Worm (Caenorhabditis elegans) whole organism, L3 larva: ENCODE data around the gene mrpl-36.

Source experiments
- ZK546.5 ChIP-seq: sonication (generic microtip); optimal IDR thresholded peaks from 2 replicates; lab custom pipeline; 2017; ENCODE audit warnings: missing biosample characterization, missing genetic modification characterization
- egl-27 ChIP-seq: sonication (generic microtip); optimal IDR thresholded peaks from 4 replicates; lab custom pipeline; 2017; ENCODE audit warnings: missing biosample characterization, missing genetic modification reagents, missing genetic modification characterization
- jun-1 ChIP-seq: fragments of 150-350 bp; optimal IDR thresholded peaks from 2 replicates; lab custom pipeline; 2014; ENCODE audit warnings: missing biosample characterization, missing genetic modification reagents, missing genetic modification characterization
- lin-15B ChIP-seq: fragments of 150-350 bp; optimal IDR thresholded peaks from 2 replicates; lab custom pipeline; 2014; ENCODE audit warnings: missing biosample characterization, missing genetic modification characterization
- lin-39 ChIP-seq: fragments of 150-350 bp; optimal IDR thresholded peaks from 2 replicates; lab custom pipeline; 2018; ENCODE audit warnings: missing biosample characterization, missing genetic modification reagents, missing genetic modification characterization
- nhr-25 ChIP-seq: sonication (generic microtip); optimal IDR thresholded peaks from 2 replicates; lab custom pipeline; 2017; ENCODE audit warnings: missing biosample characterization, missing genetic modification characterization
- nhr-67 ChIP-seq: fragments of 150-350 bp; optimal IDR thresholded peaks from 2 replicates; lab custom pipeline; 2014; ENCODE audit warnings: missing biosample characterization, missing genetic modification characterization
- nhr-77 ChIP-seq: fragments of 150-350 bp; optimal IDR thresholded peaks from 2 replicates; lab custom pipeline; 2014; ENCODE audit warnings: missing biosample characterization, missing genetic modification characterization
- pha-4 ChIP-seq: fragments of 150-350 bp; optimal IDR thresholded peaks from 2 replicates; lab custom pipeline; 2014; ENCODE audit warnings: missing biosample characterization, missing genetic modification reagents, missing genetic modification characterization
- sea-2 ChIP-seq: fragments of 150-350 bp; sonication (generic microtip); optimal IDR thresholded peaks from 4 replicates; lab custom pipeline; 2014; ENCODE audit warnings: missing biosample characterization, missing genetic modification reagents, missing genetic modification characterization
- skn-1 ChIP-seq: fragments of 150-350 bp; optimal IDR thresholded peaks from 2 replicates; lab custom pipeline; 2014; ENCODE audit warnings: missing biosample characterization, missing genetic modification characterization
- unc-62 ChIP-seq: fragments of 150-350 bp; sonication (generic microtip); optimal IDR thresholded peaks from 4 replicates; lab custom pipeline; 2014; ENCODE audit warnings: missing biosample characterization, missing genetic modification reagents, missing genetic modification characterization
- zag-1 ChIP-seq: fragments of 150-350 bp; optimal IDR thresholded peaks from 2 replicates; lab custom pipeline; 2014; ENCODE audit warnings: missing biosample characterization, missing genetic modification characterization
- ztf-11 ChIP-seq: fragments of 150-350 bp; optimal IDR thresholded peaks from 2 replicates; lab custom pipeline; 2014; ENCODE audit warnings: missing biosample characterization, missing genetic modification characterization

ce11 chrIII:9862469-9862868, 14.6 kb upstream of the mrpl-36 start:
- TF ChIP-seq sea-2 (GFP tag; lab: Kevin White, UChicago) (no peak), nhr-77 (no peak), pha-4 (tag; lab: Kevin White, UChicago) (no peak), zag-1 (no peak), unc-62 (GFP tag; lab: Kevin White, UChicago) (no peak), lin-39 (no peak), lin-15B (no peak), skn-1 (no peak), ZK546.5 (no peak), nhr-25 (no peak), ztf-11 (tag; lab: Kevin White, UChicago) (no peak), jun-1 (tag; lab: Kevin White, UChicago) (no peak), egl-27 (tag; lab: Kevin White, UChicago) (no peak), nhr-67 (no peak)
